Worm (Caenorhabditis elegans) whole organism, late embryonic: ENCODE results near the gene Y46H3D.1.

Experiments
- che-1 ChIP-seq: sonication (generic microtip); optimal IDR thresholded peaks from 2 replicates; lab custom pipeline; 2016; ENCODE audit warnings: mild to moderate bottlenecking, missing genetic modification characterization, missing compliant biosample characterization
- fkh-10 ChIP-seq: fragments of 150-350 bp; optimal IDR thresholded peaks from 2 replicates; lab custom pipeline; 2014; ENCODE audit warnings: missing biosample characterization, missing genetic modification reagents, missing genetic modification characterization

DNA sequence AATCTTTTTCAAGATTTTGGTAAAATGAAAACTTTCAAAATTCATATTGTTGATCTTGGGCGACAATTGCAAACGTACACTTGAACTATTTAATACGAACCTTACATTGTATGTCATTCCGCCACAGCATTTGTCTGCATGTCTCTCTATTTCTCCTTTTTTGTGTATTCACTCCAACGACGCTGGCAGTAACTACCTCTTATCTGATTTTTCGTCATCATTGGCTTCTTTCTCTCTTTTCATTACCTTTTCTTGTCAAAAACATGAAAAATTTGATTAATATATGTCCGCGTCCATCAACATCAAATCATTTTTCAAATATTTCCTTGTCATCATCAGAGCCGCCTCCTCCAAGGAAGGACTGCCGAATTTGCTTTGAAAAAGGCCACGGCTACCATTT is 32.2 kb upstream of the Y46H3D.1 start, which contains the start of gene nhr-177:
- TF ChIP-seq fkh-10 (GFP tag; lab: Kevin White, UChicago), result no peak
- no peak for TF ChIP-seq che-1
